Worm (Caenorhabditis elegans): ENCODE data around the gene srbc-41.

Gene srbc-41

DNA sequence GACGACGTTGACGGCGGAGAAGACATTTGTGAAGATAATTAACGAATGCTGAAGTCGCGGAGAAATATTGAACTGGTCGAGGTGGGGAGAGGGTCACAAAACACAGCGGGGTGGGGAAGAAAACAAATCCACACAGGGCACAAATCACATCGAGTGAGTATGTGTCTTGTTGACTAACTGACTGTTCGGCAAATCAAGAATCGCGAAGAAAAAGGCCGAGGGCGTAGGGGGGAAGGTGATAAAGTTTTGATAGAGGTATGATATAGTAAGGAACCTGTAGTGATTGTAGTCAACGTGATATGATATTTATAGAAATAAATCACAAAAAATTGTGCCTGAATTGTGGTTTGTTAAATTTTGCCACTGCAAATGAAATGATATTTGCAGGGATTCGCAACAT lies 6.8 kb downstream of the srbc-41 start, which contains the start of gene nhr-178:
Gene nhr-178 (minus strand): TSS at position 164 of the 400 bp plus-strand sequence.
- TF ChIP-seq ham-2 (GFP tag; optimal IDR thresholded peaks at IDR 0.05) (no peak), flh-1 (GFP tag; optimal IDR thresholded peaks at IDR 0.05) (no peak), drap-1 (GFP tag; optimal IDR thresholded peaks at IDR 0.05) (no peak), nhr-2 (tag; optimal IDR thresholded peaks at IDR 0.05) (no peak), ces-1 (GFP tag; optimal IDR thresholded peaks at IDR 0.05) (no peak), tbx-8 (GFP tag; optimal IDR thresholded peaks at IDR 0.05) (no peak)

DNA sequence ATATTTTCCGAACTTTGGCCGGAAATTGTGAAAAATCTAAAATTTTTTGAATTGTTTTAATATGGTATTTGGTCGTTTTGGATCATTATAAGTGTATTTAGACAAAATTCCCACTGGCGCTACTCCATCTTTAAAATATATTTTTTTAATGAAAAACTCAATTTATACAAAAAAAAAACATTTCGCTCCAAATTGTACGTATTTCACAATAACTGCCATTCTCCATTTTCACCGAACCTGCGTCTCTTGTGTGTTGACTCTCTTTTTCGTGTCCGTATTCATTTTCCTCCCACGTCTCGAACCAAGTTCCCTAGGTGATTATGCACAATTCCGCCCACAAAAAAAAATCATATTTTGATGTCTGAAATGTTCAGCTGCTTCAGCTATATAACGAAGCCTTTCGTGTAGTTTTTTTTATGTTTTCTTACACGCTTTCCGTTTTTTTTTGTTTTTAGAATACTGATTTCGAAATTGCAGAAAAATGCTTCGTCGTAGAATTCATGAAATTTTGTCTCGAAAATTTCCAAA lies 14.0 kb downstream of the srbc-41 start, which contains the start of gene F16B4.2:
Gene F16B4.2 (plus strand): TSS at position 478 of the 528 bp plus-strand sequence.
- TF ChIP-seq blmp-1 (tag; optimal IDR thresholded peaks at IDR 0.05), result no peak
- TF ChIP-seq unc-39 (tag; optimal IDR thresholded peaks at IDR 0.05), result no peak
- TF ChIP-seq mab-5 (tag; optimal IDR thresholded peaks at IDR 0.05), result no peak
- TF ChIP-seq elt-3 (tag; optimal IDR thresholded peaks at IDR 0.05), result no peak
- TF ChIP-seq ceh-39 (tag; optimal IDR thresholded peaks at IDR 0.05), result no peak
- no peak for TF ChIP-seq drap-1 (GFP tag; optimal IDR thresholded peaks at IDR 0.05)
- TF ChIP-seq sptf-1 (tag; optimal IDR thresholded peaks at IDR 0.05), result no peak

DNA sequence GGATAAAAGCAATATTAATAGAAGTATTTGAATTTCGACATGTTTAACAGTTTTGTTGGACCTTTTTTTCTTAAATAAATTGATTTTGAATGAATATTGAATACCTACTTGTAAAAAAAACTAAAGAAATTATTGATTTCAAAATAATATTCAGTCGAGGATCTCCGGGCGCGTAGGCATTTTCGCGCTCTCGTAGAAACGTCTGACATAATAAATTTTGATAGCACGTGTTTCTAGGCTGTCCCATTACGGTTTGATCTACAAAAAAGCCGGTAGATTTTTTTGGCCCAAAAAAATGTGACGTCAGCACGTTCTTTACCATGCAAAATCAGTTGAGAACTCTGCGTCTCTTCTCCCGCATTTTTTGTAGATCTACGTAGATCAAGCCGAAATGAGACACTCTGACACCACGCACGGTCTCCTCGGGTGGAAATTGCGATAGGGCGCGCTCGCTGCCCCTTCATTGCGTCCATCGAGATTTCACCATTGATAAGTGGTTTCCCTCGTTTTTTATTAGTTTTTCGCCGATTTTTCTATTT lies 20.0 kb downstream of the srbc-41 start:
- no peak for TF ChIP-seq zip-8 (tag; optimal IDR thresholded peaks at IDR 0.05)
- no peak for TF ChIP-seq ces-1 (GFP tag; optimal IDR thresholded peaks at IDR 0.05)
- TF ChIP-seq unc-120 (tag; optimal IDR thresholded peaks at IDR 0.05; ENCODE audit: poor library complexity, severe bottlenecking), result no peak
- TF ChIP-seq ztf-11 (tag; optimal IDR thresholded peaks at IDR 0.05), result no peak
- no peak for TF ChIP-seq lin-13 (tag; optimal IDR thresholded peaks at IDR 0.05)
- TF ChIP-seq flh-1 (GFP tag; optimal IDR thresholded peaks at IDR 0.05), result no peak
- no peak for TF ChIP-seq snpc-4 (tag; optimal IDR thresholded peaks at IDR 0.05)
- no peak for TF ChIP-seq lsy-2 (tag; optimal IDR thresholded peaks at IDR 0.05)

DNA sequence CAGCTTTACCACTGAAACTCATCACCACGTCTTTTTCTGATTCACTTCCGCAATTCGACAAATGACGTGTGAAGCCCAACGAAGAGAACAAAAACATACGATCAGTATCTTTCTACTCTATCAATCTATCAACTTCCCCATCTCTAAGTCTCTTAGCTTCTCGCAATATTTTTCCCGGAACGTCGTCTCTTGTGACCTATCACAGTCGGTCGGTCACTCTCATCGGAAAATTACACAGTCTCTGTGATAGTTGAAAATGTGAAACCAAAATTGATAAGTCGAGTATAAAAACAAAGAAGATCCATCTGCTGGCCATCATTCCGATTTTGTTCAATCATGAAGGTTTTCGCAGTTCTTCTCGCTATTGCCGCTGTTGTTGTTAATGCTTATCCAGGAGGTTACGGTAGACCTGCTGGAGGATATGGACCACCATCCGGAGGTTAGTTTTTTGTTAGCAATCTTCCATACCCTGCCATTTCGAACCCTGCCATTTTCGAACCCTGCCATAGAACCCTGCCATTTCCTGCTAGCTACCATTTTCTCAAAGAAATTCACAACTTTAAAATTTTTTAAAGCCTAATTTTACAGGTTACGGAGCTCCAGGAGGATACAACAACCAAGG lies 20.7 kb downstream of the srbc-41 start, which contains the start of gene F16B4.4:
Gene F16B4.4 (plus strand): TSS at position 221 of the 622 bp plus-strand sequence.
- TF ChIP-seq elt-1 (tag; optimal IDR thresholded peaks at IDR 0.05; ENCODE audit: borderline replicate concordance, insufficient read depth), result no peak
- TF ChIP-seq blmp-1 (tag; optimal IDR thresholded peaks at IDR 0.05), result no peak
- no peak for TF ChIP-seq lin-13 (tag; optimal IDR thresholded peaks at IDR 0.05)
- TF ChIP-seq tbx-8 (GFP tag; optimal IDR thresholded peaks at IDR 0.05), result no peak
- TF ChIP-seq ces-1 (GFP tag; optimal IDR thresholded peaks at IDR 0.05), result no peak
- TF ChIP-seq sem-2 (GFP tag; optimal IDR thresholded peaks at IDR 0.05), result no peak
- no peak for TF ChIP-seq unc-39 (tag; optimal IDR thresholded peaks at IDR 0.05)
- TF ChIP-seq bed-3 (GFP tag; optimal IDR thresholded peaks at IDR 0.05), result no peak
- TF ChIP-seq sptf-1 (tag; optimal IDR thresholded peaks at IDR 0.05), result no peak
- TF ChIP-seq pha-4 (tag; optimal IDR thresholded peaks at IDR 0.05), result no peak
- no peak for TF ChIP-seq cnd-1 (tag; optimal IDR thresholded peaks at IDR 0.05)
- TF ChIP-seq lsy-2 (tag; optimal IDR thresholded peaks at IDR 0.05), result no peak
- TF ChIP-seq zip-8 (tag; optimal IDR thresholded peaks at IDR 0.05), result no peak
- no peak for TF ChIP-seq ham-2 (GFP tag; optimal IDR thresholded peaks at IDR 0.05)

DNA sequence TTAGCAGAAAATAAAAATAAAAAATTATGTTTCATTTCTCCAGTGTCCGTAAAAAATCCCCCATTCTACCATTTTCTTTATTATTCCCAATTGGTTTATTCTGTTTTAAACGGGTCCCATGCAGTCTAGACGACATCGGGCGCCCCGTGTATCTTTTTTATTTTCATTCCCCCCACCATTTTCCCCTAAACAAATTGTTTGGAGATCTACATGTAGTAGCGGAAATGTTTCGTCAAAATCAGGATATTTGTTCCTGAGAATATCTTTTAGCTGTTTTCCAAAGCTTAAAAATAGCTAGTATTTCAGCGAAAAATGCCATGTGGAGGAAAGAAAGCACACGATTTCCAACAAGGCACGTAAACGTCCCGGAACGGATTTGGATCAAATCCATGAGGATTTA lies 26.5 kb downstream of the srbc-41 start, which contains the start of gene F16B4.5:
Gene F16B4.5 (plus strand): TSS at position 301 of the 400 bp plus-strand sequence.
- no peak for TF ChIP-seq ceh-43 (GFP tag; optimal IDR thresholded peaks at IDR 0.05)

DNA sequence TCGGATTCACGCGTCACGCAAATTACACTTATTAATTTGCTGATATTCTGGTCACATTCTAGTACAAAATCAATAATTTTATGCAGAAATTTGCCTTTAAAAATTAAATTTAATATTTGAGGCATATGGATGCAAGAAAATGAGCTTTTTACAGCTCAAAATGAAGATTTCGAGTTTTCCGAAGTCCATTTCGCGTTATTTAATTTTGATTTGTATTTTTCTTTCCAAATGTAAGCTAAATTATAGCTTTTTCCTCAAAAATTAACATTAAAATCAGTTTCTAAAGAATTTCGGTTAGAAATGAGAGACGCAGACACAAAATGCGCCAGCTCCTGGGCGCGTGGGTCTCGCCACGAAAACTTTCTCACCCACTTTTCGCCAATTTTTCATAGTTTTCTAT lies 27.7 kb downstream of the srbc-41 start, which contains the start of gene F16B4.6:
Gene F16B4.6 (plus strand): TSS at position 301 of the 400 bp plus-strand sequence.
- TF ChIP-seq bed-3 (GFP tag; optimal IDR thresholded peaks at IDR 0.05), result no peak
- TF ChIP-seq ceh-83 (GFP tag; optimal IDR thresholded peaks at IDR 0.05), result no peak
- no peak for TF ChIP-seq lsy-2 (tag; optimal IDR thresholded peaks at IDR 0.05)
- TF ChIP-seq nhr-2 (tag; optimal IDR thresholded peaks at IDR 0.05), result no peak
- no peak for TF ChIP-seq flh-1 (GFP tag; optimal IDR thresholded peaks at IDR 0.05)
- TF ChIP-seq sptf-1 (tag; optimal IDR thresholded peaks at IDR 0.05), result no peak
- no peak for TF ChIP-seq hlh-1 (tag; optimal IDR thresholded peaks at IDR 0.05)
- no peak for TF ChIP-seq mep-1 (tag; optimal IDR thresholded peaks at IDR 0.05)
- TF ChIP-seq ztf-11 (tag; optimal IDR thresholded peaks at IDR 0.05), result no peak
- TF ChIP-seq pha-4 (tag; optimal IDR thresholded peaks at IDR 0.05), result no peak
- no peak for TF ChIP-seq cnd-1 (tag; optimal IDR thresholded peaks at IDR 0.05)
- no peak for TF ChIP-seq mls-2 (tag; optimal IDR thresholded peaks at IDR 0.05)
- no peak for TF ChIP-seq unc-39 (tag; optimal IDR thresholded peaks at IDR 0.05)
- no peak for TF ChIP-seq sem-2 (GFP tag; optimal IDR thresholded peaks at IDR 0.05)
- no peak for TF ChIP-seq lin-13 (tag; optimal IDR thresholded peaks at IDR 0.05)
